Fruit fly (Drosophila melanogaster) whole organism, wandering third instar larva: ENCODE measurements around the gene Polr1H.

ENCODE experiments used
- CG32264 ChIP-seq: fragments of 200-800 bp; sonication (Bioruptor generic); optimal IDR thresholded peaks from 2 replicates; lab custom pipeline; 2016; ENCODE audit warnings: missing biosample characterization, missing genetic modification characterization
- CG9705 ChIP-seq: fragments of 200-800 bp; sonication (Bioruptor generic); optimal IDR thresholded peaks from 2 replicates; lab custom pipeline; 2018; ENCODE audit warnings: missing biosample characterization, mild to moderate bottlenecking, missing genetic modification characterization
- CrebA ChIP-seq: fragments of 200-800 bp; sonication (Bioruptor generic); optimal IDR thresholded peaks from 2 replicates; lab custom pipeline; 2016; ENCODE audit warnings: missing biosample characterization, mild to moderate bottlenecking, missing genetic modification characterization, borderline replicate concordance
- Dfd ChIP-seq: fragments of >200 bp; optimal IDR thresholded peaks from 2 replicates; lab custom pipeline; 2017; ENCODE audit warnings: missing biosample characterization, missing genetic modification characterization
- Dif ChIP-seq: fragments of 200-275, 200-300 bp; sonication (Bioruptor generic); optimal IDR thresholded peaks from 2 replicates; lab custom pipeline; 2018; ENCODE audit warnings: missing biosample characterization, missing genetic modification characterization; ENCODE audit not compliant: partially characterized antibody
- GATAd ChIP-seq: sonication (Bioruptor generic); optimal IDR thresholded peaks from 2 replicates; lab custom pipeline; 2016; ENCODE audit warnings: missing biosample characterization, missing genetic modification characterization
- Hnf4 ChIP-seq: fragments of 200-800 bp; sonication (Bioruptor generic); optimal IDR thresholded peaks from 2 replicates; lab custom pipeline; 2016; ENCODE audit warnings: missing biosample characterization, mild to moderate bottlenecking, missing genetic modification characterization
- Hr83 ChIP-seq: fragments of 200-300 bp; sonication (Bioruptor generic); optimal IDR thresholded peaks from 2 replicates; lab custom pipeline; 2016; ENCODE audit warnings: missing biosample characterization, mild to moderate bottlenecking, missing genetic modification characterization, moderate library complexity; ENCODE audit not compliant: poor library complexity, severe bottlenecking
- Jra ChIP-seq: sonication (Bioruptor generic); optimal IDR thresholded peaks from 2 replicates; lab custom pipeline; 2016; ENCODE audit warnings: missing biosample characterization, missing genetic modification characterization
- Mio ChIP-seq: sonication (Bioruptor generic); optimal IDR thresholded peaks from 2 replicates; lab custom pipeline; 2016; ENCODE audit warnings: missing biosample characterization, missing genetic modification characterization
- Myc ChIP-seq: fragments of >200 bp; optimal IDR thresholded peaks from 2 replicates; lab custom pipeline; 2017
- N ChIP-seq: fragments of >200 bp; optimal IDR thresholded peaks from 2 replicates; lab custom pipeline; 2018; ENCODE audit warnings: missing biosample characterization, missing external identifiers, missing genetic modification characterization
- Rel ChIP-seq, 2 experiments: fragments of 200-800 bp; sonication (Bioruptor generic) in 1 of 2; optimal IDR thresholded peaks; 2 replicates in 1 of 2; 3 replicates in 1 of 2; lab custom pipeline; 2016 to 2019; ENCODE audit warnings: mild to moderate bottlenecking in 2 of 2, missing biosample characterization in 2 of 2, missing genetic modification characterization in 2 of 2, moderate library complexity in 1 of 2
- Sp1 ChIP-seq: fragments of 200-800 bp; sonication (Bioruptor generic); optimal IDR thresholded peaks from 3 replicates; lab custom pipeline; 2019; ENCODE audit warnings: missing biosample characterization, mild to moderate bottlenecking, missing genetic modification characterization, moderate library complexity
- Vsx2 ChIP-seq: fragments of 200-300, 225-300 bp; sonication (Bioruptor generic); optimal IDR thresholded peaks from 2 replicates; lab custom pipeline; 2018; ENCODE audit warnings: missing biosample characterization, missing genetic modification characterization; ENCODE audit not compliant: partially characterized antibody
- br ChIP-seq: fragments of 200-800 bp; sonication (Bioruptor generic); optimal IDR thresholded peaks from 2 replicates; lab custom pipeline; 2016; ENCODE audit warnings: missing biosample characterization, missing genetic modification characterization
- brk ChIP-seq: fragments of 200-800 bp; sonication (Bioruptor generic); optimal IDR thresholded peaks from 2 replicates; lab custom pipeline; 2016; ENCODE audit warnings: missing biosample characterization, mild to moderate bottlenecking, missing genetic modification characterization
- dl ChIP-seq, 2 experiments: fragments of 175-275, 200-275 bp in 1 of 2; fragments of 200-275 bp in 1 of 2; sonication (Bioruptor generic); optimal IDR thresholded peaks; lab custom pipeline; 2018; ENCODE audit warnings: mild to moderate bottlenecking in 2 of 2, missing biosample characterization in 2 of 2, missing genetic modification characterization in 2 of 2, moderate library complexity in 2 of 2; ENCODE audit not compliant: partially characterized antibody in 2 of 2, insufficient read depth in 1 of 2
- dmrt93B ChIP-seq: fragments of 200-800 bp; sonication (Bioruptor generic); optimal IDR thresholded peaks from 2 replicates; lab custom pipeline; 2018; ENCODE audit warnings: missing biosample characterization, mild to moderate bottlenecking, missing genetic modification characterization
- dsf ChIP-seq: sonication (Bioruptor generic); optimal IDR thresholded peaks from 2 replicates; lab custom pipeline; 2016; ENCODE audit warnings: missing biosample characterization, missing genetic modification characterization, borderline replicate concordance
- ey ChIP-seq: fragments of 200-800 bp; sonication (Bioruptor generic); optimal IDR thresholded peaks from 2 replicates; lab custom pipeline; 2016; ENCODE audit warnings: missing biosample characterization, missing genetic modification characterization
- foxo ChIP-seq, 2 experiments: fragments of 200-800 bp; sonication (Bioruptor generic); optimal IDR thresholded peaks; 2 replicates in 1 of 2; 3 replicates in 1 of 2; lab custom pipeline; 2016 to 2017; ENCODE audit warnings: missing biosample characterization in 2 of 2, missing genetic modification characterization in 2 of 2
- h ChIP-seq: fragments of 200-800 bp; sonication (Bioruptor generic); optimal IDR thresholded peaks from 3 replicates; lab custom pipeline; 2016; ENCODE audit warnings: missing biosample characterization, mild to moderate bottlenecking, missing genetic modification characterization
- jim ChIP-seq: fragments of 175-275, 200-325 bp; sonication (Bioruptor generic); optimal IDR thresholded peaks from 2 replicates; lab custom pipeline; 2016; ENCODE audit warnings: missing biosample characterization, mild to moderate bottlenecking, missing genetic modification characterization
- lola ChIP-seq: fragments of >200 bp; optimal IDR thresholded peaks from 2 replicates; lab custom pipeline; 2017; ENCODE audit warnings: missing biosample characterization, missing genetic modification characterization
- pan ChIP-seq: fragments of >200 bp; optimal IDR thresholded peaks from 2 replicates; lab custom pipeline; 2017
- psq ChIP-seq: fragments of 200-800 bp; sonication (Bioruptor generic); optimal IDR thresholded peaks from 3 replicates; lab custom pipeline; 2017; ENCODE audit warnings: missing biosample characterization, mild to moderate bottlenecking, missing genetic modification characterization, moderate library complexity
- rgr ChIP-seq: fragments of 200-800 bp; sonication (Bioruptor generic); optimal IDR thresholded peaks from 3 replicates; lab custom pipeline; 2016; ENCODE audit warnings: missing biosample characterization, mild to moderate bottlenecking, missing genetic modification characterization
- sage ChIP-seq: fragments of 200-800 bp; sonication (Bioruptor generic); optimal IDR thresholded peaks from 2 replicates; lab custom pipeline; 2016; ENCODE audit warnings: missing biosample characterization, mild to moderate bottlenecking, missing genetic modification characterization
- sv ChIP-seq: fragments of 200-800 bp; sonication (Bioruptor generic); optimal IDR thresholded peaks from 3 replicates; lab custom pipeline; 2016; ENCODE audit warnings: missing biosample characterization, missing genetic modification characterization
- tai ChIP-seq: sonication (Bioruptor generic); optimal IDR thresholded peaks from 2 replicates; lab custom pipeline; 2016; ENCODE audit warnings: missing biosample characterization, missing genetic modification characterization
- usp ChIP-seq: fragments of >200 bp; optimal IDR thresholded peaks from 2 replicates; lab custom pipeline; 2017; ENCODE audit warnings: missing biosample characterization, missing genetic modification characterization
- woc ChIP-seq: sonication (Bioruptor generic); optimal IDR thresholded peaks from 2 replicates; lab custom pipeline; 2016; ENCODE audit warnings: missing biosample characterization, mild to moderate bottlenecking, missing genetic modification characterization

Polr1H gene

DNA sequence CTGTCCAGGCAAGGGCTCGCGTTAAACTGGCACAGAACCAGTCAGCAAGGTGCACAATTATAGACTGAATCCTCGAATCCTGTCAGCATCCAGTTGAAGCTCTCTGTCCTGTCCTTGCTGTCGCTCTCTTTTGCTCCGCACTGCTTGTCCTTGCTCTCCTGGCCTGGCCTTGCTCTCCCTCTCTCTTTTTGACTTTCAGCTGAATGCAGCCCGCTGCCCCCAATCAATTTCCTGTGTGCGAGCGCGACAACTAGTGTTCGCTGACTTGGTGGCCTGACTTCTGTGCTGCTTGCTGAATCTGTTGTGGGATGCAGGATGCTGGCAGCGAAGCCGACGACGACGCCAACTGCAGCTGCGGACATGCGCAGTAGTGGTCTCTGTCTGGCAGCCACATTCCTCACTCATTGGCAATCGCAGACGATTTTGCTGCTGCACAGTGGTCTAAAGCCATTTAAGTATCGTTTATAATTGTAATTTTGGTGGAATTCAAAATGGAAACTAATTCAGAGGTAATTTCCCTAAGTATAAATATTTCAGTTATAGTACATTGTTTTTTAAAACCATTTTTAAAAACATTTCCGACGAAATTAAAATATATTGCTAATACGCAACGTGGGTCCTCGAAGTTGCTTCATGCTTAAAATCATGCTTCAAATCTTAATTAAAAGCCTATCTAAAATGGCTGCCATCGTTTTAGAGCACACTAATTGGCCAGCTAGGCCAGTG is 31.1 kb upstream of the Polr1H start:
- TF ChIP-seq Hnf4 (GFP tag; lab: Kevin White, UChicago) (no peak), dl (GFP tag; optimal IDR thresholded peaks at IDR 0.05; lab: Kevin White, UChicago; ENCODE audit: insufficient read depth in 1 of 2, partially characterized antibody in 2 of 2) (no peak), usp (GFP tag; lab: Kevin White, UChicago) (no peak), CG9705 (GFP tag; lab: Kevin White, UChicago) (no peak), N (no peak), Dif (GFP tag; lab: Kevin White, UChicago) (no peak), sv (GFP tag; lab: Kevin White, UChicago) (no peak), rgr (GFP tag; lab: Kevin White, UChicago) (no peak), Mio (no peak), foxo (GFP tag; optimal IDR thresholded peaks at IDR 0.05; lab: Kevin White, UChicago) (peak in 1 of 2 experiments; percentile 40), woc (GFP tag; lab: Kevin White, UChicago) (peak; percentile 15), Sp1 (peak; percentile 6), Myc (no peak), Rel (GFP tag; optimal IDR thresholded peaks at IDR 0.05; lab: Kevin White, UChicago) (no peak), Rel (tag; optimal IDR thresholded peaks at IDR 0.05; lab: Kevin White, UChicago) (no peak), br (GFP tag; lab: Kevin White, UChicago) (peak; percentile 3), psq (GFP tag; lab: Kevin White, UChicago) (no peak), brk (GFP tag; lab: Kevin White, UChicago) (no peak), Vsx2 (GFP tag; lab: Kevin White, UChicago) (peak; percentile 29), Dfd (GFP tag; lab: Kevin White, UChicago) (no peak), ey (GFP tag; lab: Kevin White, UChicago) (peak; percentile 1), jim (no peak), dmrt93B (GFP tag; lab: Kevin White, UChicago) (no peak), h (GFP tag; lab: Kevin White, UChicago) (peak; percentile 25)

- TF ChIP-seq jim (no peak), dl (GFP tag; optimal IDR thresholded peaks at IDR 0.05; lab: Kevin White, UChicago; ENCODE audit: insufficient read depth in 1 of 2, partially characterized antibody in 2 of 2) (no peak), Jra (GFP tag; lab: Kevin White, UChicago) (no peak), lola (no peak), Vsx2 (GFP tag; lab: Kevin White, UChicago) (no peak), Mio (no peak), woc (GFP tag; lab: Kevin White, UChicago) (no peak), br (GFP tag; lab: Kevin White, UChicago) (no peak), dsf (GFP tag; lab: Kevin White, UChicago) (no peak), pan (lab: Kevin White, UChicago) (no peak), sv (GFP tag; lab: Kevin White, UChicago) (no peak), CG32264 (GFP tag; lab: Kevin White, UChicago) (no peak), usp (GFP tag; lab: Kevin White, UChicago) (no peak), N (no peak), h (GFP tag; lab: Kevin White, UChicago) (no peak), tai (no peak), Hr83 (GFP tag; lab: Kevin White, UChicago) (no peak)
- TF ChIP-seq, all 38 proteins: peak for 0
These were observed 29.6 kb upstream of the Polr1H start for dm6 chr3R:21807264-21807663.

dm6 chr3R:21793760-21794159 is 16.1 kb upstream of the Polr1H start:
- TF ChIP-seq Vsx2 (GFP tag; lab: Kevin White, UChicago), result no peak
- no peak for TF ChIP-seq Myc
- TF ChIP-seq brk (GFP tag; lab: Kevin White, UChicago), result no peak
- no peak for TF ChIP-seq psq (GFP tag; lab: Kevin White, UChicago)
- TF ChIP-seq Dif (GFP tag; lab: Kevin White, UChicago), result no peak
- TF ChIP-seq Mio, result no peak
- no peak for TF ChIP-seq GATAd (GFP tag; lab: Kevin White, UChicago)
- no peak for TF ChIP-seq br (GFP tag; lab: Kevin White, UChicago)
- TF ChIP-seq CG9705 (GFP tag; lab: Kevin White, UChicago), result no peak
- TF ChIP-seq N, result no peak
- no peak for TF ChIP-seq CrebA (GFP tag; lab: Kevin White, UChicago)
- no peak for TF ChIP-seq CG32264 (GFP tag; lab: Kevin White, UChicago)
- no peak for TF ChIP-seq jim
- no peak for TF ChIP-seq sage (GFP tag; lab: Kevin White, UChicago)
- TF ChIP-seq Sp1, result no peak
- no peak for TF ChIP-seq foxo (GFP tag; optimal IDR thresholded peaks at IDR 0.05; lab: Kevin White, UChicago)
